Fruit fly (Drosophila melanogaster) Kc167 (cell line): ENCODE measurements around the gene HP1e.

Experiments
- Myc ChIP-seq: fragments of >200 bp; optimal IDR thresholded peaks from 2 replicates; lab custom pipeline; 2017; ENCODE audit warnings: missing external identifiers
- Sin3A ChIP-seq: fragments of >200 bp; optimal IDR thresholded peaks from 2 replicates; lab custom pipeline; 2018; ENCODE audit warnings: missing external identifiers
- psq ChIP-seq: fragments of >200 bp; optimal IDR thresholded peaks from 2 replicates; lab custom pipeline; 2017; ENCODE audit warnings: missing external identifiers

dm6 chr3R:9334592-9335518, 13.3 kb downstream of the HP1e start, which contains the start of the genes Aduk and pasi2:
- no peak for TF ChIP-seq Myc (lab: Kevin White, UChicago)
- no peak for TF ChIP-seq Sin3A (lab: Kevin White, UChicago)
- TF ChIP-seq psq (lab: Kevin White, UChicago): no peak
